Fruit fly (Drosophila melanogaster): ENCODE results near the gene kar.

Gene kar

dm6 chr3R:12719627-12720343 is 30.6 kb upstream of the kar start (continued):
- TF ChIP-seq CG7839 (tag; optimal IDR thresholded peaks at IDR 0.05), result peak; percentile 67
- TF ChIP-seq CG17361 (GFP tag; IDR thresholded peaks at IDR 0.05), result peak; percentile 42; the same call in 2 of the 3 replicates
- TF ChIP-seq Antp (GFP tag; optimal IDR thresholded peaks at IDR 0.05), result no peak
- no peak for TF ChIP-seq cato (GFP tag; optimal IDR thresholded peaks at IDR 0.05; ENCODE audit: borderline replicate concordance)
- no peak for TF ChIP-seq Mrtf (GFP tag; IDR thresholded peaks at IDR 0.05)
- peak; percentile 71 for TF ChIP-seq CG3281 (GFP tag; optimal IDR thresholded peaks at IDR 0.05)
- TF ChIP-seq Mad (GFP tag; optimal IDR thresholded peaks at IDR 0.05), result no peak
- TF ChIP-seq CG12104 (GFP tag; optimal IDR thresholded peaks at IDR 0.05), result peak; percentile 13
- no peak for TF ChIP-seq slp2 (GFP tag; optimal IDR thresholded peaks at IDR 0.05)
- no peak for TF ChIP-seq jing (GFP tag; optimal IDR thresholded peaks at IDR 0.05)
- peak; percentile 18 to 31 for TF ChIP-seq dpn (GFP tag; optimal IDR thresholded peaks at IDR 0.05)
- peak; percentile 29 for TF ChIP-seq bcd (GFP tag; optimal IDR thresholded peaks at IDR 0.05)
- TF ChIP-seq CG7786 (GFP tag; optimal IDR thresholded peaks at IDR 0.05), result no peak
- TF ChIP-seq CG17328 (GFP tag; IDR thresholded peaks at IDR 0.05), result no peak
- no peak for TF ChIP-seq zf30C (GFP tag; optimal IDR thresholded peaks at IDR 0.05)
- no peak for TF ChIP-seq p53 (GFP tag; optimal IDR thresholded peaks at IDR 0.05)
- TF ChIP-seq C15 (GFP tag; IDR thresholded peaks at IDR 0.05), result no peak
- no peak for TF ChIP-seq fru (optimal IDR thresholded peaks at IDR 0.05)
- TF ChIP-seq maf-S (GFP tag; optimal IDR thresholded peaks at IDR 0.05), result no peak
- TF ChIP-seq CG3407 (GFP tag; optimal IDR thresholded peaks at IDR 0.05), result no peak
- no peak for TF ChIP-seq Atf-2 (GFP tag; optimal IDR thresholded peaks at IDR 0.05)
- peak; percentile 32 for TF ChIP-seq fd96Cb (tag; optimal IDR thresholded peaks at IDR 0.05)
- TF ChIP-seq Oli (tag; optimal IDR thresholded peaks at IDR 0.05), result peak; percentile 36
- TF ChIP-seq zfh2 (GFP tag; optimal IDR thresholded peaks at IDR 0.05), result no peak
- TF ChIP-seq al (GFP tag; IDR thresholded peaks at IDR 0.05), result no peak
- 0 out of 3 replicates have a peak, but pooled peaks have one; percentile 36 for TF ChIP-seq CG11695 (GFP tag; IDR thresholded peaks at IDR 0.05)
- TF ChIP-seq tx (GFP tag; optimal IDR thresholded peaks at IDR 0.05), result no peak
- TF ChIP-seq her (GFP tag; optimal IDR thresholded peaks at IDR 0.05), result no peak
- TF ChIP-seq CG6683 (GFP tag; optimal IDR thresholded peaks at IDR 0.05), result peak; percentile 31
- no peak for TF ChIP-seq yki (optimal IDR thresholded peaks at IDR 0.05)
- no peak for TF ChIP-seq Hsf (GFP tag; optimal IDR thresholded peaks at IDR 0.05)
- TF ChIP-seq dm (GFP tag; optimal IDR thresholded peaks at IDR 0.05), result no peak
- no peak for TF ChIP-seq sr (GFP tag; IDR thresholded peaks at IDR 0.05)
- TF ChIP-seq CG7987 (GFP tag; optimal IDR thresholded peaks at IDR 0.05), result no peak
- no peak for TF ChIP-seq sens-2 (GFP tag; IDR thresholded peaks at IDR 0.05)
- TF ChIP-seq CG12391 (tag; optimal IDR thresholded peaks at IDR 0.05), result peak; percentile 32
- TF ChIP-seq Nf-YA (GFP tag; IDR thresholded peaks at IDR 0.05), result no peak
- TF ChIP-seq CG12299 (tag; optimal IDR thresholded peaks at IDR 0.05), result peak; percentile 5
- TF ChIP-seq Blimp-1 (GFP tag; optimal IDR thresholded peaks at IDR 0.05), result peak; percentile 45
- no peak for TF ChIP-seq Dip2 (GFP tag; IDR thresholded peaks at IDR 0.05)
- TF ChIP-seq Dip3 (GFP tag; optimal IDR thresholded peaks at IDR 0.05), result no peak
- peak; percentile 23 for TF ChIP-seq Hr3 (GFP tag; optimal IDR thresholded peaks at IDR 0.05)
- peak; percentile 84; the same call in 1 of the 2 replicates for TF ChIP-seq rib (GFP tag; IDR thresholded peaks at IDR 0.05)
- TF ChIP-seq sd (tag; optimal IDR thresholded peaks at IDR 0.05), result peak; percentile 38
- TF ChIP-seq Vsx1 (GFP tag; optimal IDR thresholded peaks at IDR 0.05), result no peak
- TF ChIP-seq ewg (GFP tag; optimal IDR thresholded peaks at IDR 0.05), result no peak
- no peak for TF ChIP-seq Doc3 (GFP tag; IDR thresholded peaks at IDR 0.05; ENCODE audit: partially characterized antibody)
- TF ChIP-seq D19A (tag; optimal IDR thresholded peaks at IDR 0.05), result peak; percentile 98
- no peak; the same call in 1 of the 2 replicates for TF ChIP-seq onecut (GFP tag; IDR thresholded peaks at IDR 0.05)
- no peak for TF ChIP-seq ems (GFP tag; optimal IDR thresholded peaks at IDR 0.05)
- peak; percentile 17; the same call in 2 of the 3 replicates for TF ChIP-seq Aef1 (GFP tag; IDR thresholded peaks at IDR 0.05)
